Worm (Caenorhabditis elegans) whole organism, mixed stage, embryonic: ENCODE measurements around the gene srh-15.

ENCODE experiments used
- bed-3 ChIP-seq: fragments of 200-800 bp; sonication (Bioruptor generic); optimal IDR thresholded peaks from 3 replicates; lab custom pipeline; 2018; ENCODE audit warnings: mild to moderate bottlenecking, missing genetic modification characterization, moderate library complexity, missing compliant biosample characterization
- blmp-1 ChIP-seq: fragments of 150-350 bp; optimal IDR thresholded peaks from 2 replicates; lab custom pipeline; 2014; ENCODE audit warnings: missing biosample characterization, missing genetic modification characterization
- ceh-39 ChIP-seq: fragments of 150-350 bp; optimal IDR thresholded peaks from 2 replicates; lab custom pipeline; 2014; ENCODE audit warnings: missing biosample characterization, missing genetic modification characterization
- ceh-43 ChIP-seq: fragments of 200-800 bp; sonication (Bioruptor generic); optimal IDR thresholded peaks from 2 replicates; lab custom pipeline; 2018; ENCODE audit warnings: mild to moderate bottlenecking, missing genetic modification characterization, moderate library complexity, missing compliant biosample characterization
- ceh-83 ChIP-seq: fragments of 200-800 bp; sonication (Bioruptor generic); optimal IDR thresholded peaks from 2 replicates; lab custom pipeline; 2018; ENCODE audit warnings: mild to moderate bottlenecking, missing genetic modification characterization, missing compliant biosample characterization
- ces-1 ChIP-seq: fragments of 150-350 bp; optimal IDR thresholded peaks from 2 replicates; lab custom pipeline; 2014; ENCODE audit warnings: missing biosample characterization, missing genetic modification reagents, missing genetic modification characterization
- cnd-1 ChIP-seq: fragments of 200-800 bp; sonication (Bioruptor generic); optimal IDR thresholded peaks from 2 replicates; lab custom pipeline; 2018; ENCODE audit warnings: mild to moderate bottlenecking, missing genetic modification characterization, missing compliant biosample characterization
- elt-1 ChIP-seq: sonication (generic microtip); optimal IDR thresholded peaks from 2 replicates; lab custom pipeline; 2017; ENCODE audit warnings: missing genetic modification characterization, mild to moderate bottlenecking, missing compliant biosample characterization, antibody characterized with exemption, moderate library complexity, borderline replicate concordance; ENCODE audit not compliant: insufficient read depth
- elt-3 ChIP-seq: fragments of 150-350 bp; optimal IDR thresholded peaks from 2 replicates; lab custom pipeline; 2014; ENCODE audit warnings: missing biosample characterization, missing genetic modification characterization
- flh-1 ChIP-seq: fragments of 200-800 bp; sonication (Bioruptor generic); optimal IDR thresholded peaks from 2 replicates; lab custom pipeline; 2018; ENCODE audit warnings: mild to moderate bottlenecking, missing genetic modification characterization, moderate library complexity, missing compliant biosample characterization
- ham-2 ChIP-seq: fragments of 200-800 bp; sonication (Bioruptor generic); optimal IDR thresholded peaks from 2 replicates; lab custom pipeline; 2018; ENCODE audit warnings: mild to moderate bottlenecking, missing genetic modification characterization, missing compliant biosample characterization
- lin-13 ChIP-seq: fragments of 150-350 bp; optimal IDR thresholded peaks from 2 replicates; lab custom pipeline; 2014; ENCODE audit warnings: missing biosample characterization, missing genetic modification characterization
- lin-32 ChIP-seq: fragments of 200-800 bp; sonication (Bioruptor generic); optimal IDR thresholded peaks from 2 replicates; lab custom pipeline; 2018; ENCODE audit warnings: mild to moderate bottlenecking, missing genetic modification characterization, missing compliant biosample characterization
- lsy-2 ChIP-seq: fragments of 150-350 bp; optimal IDR thresholded peaks from 2 replicates; lab custom pipeline; 2014; ENCODE audit warnings: missing biosample characterization, missing genetic modification characterization
- mab-5 ChIP-seq: fragments of 150-350 bp; optimal IDR thresholded peaks from 2 replicates; lab custom pipeline; 2014; ENCODE audit warnings: missing biosample characterization, missing genetic modification characterization
- mep-1 ChIP-seq: fragments of 150-350 bp; optimal IDR thresholded peaks from 2 replicates; lab custom pipeline; 2017; ENCODE audit warnings: missing biosample characterization, missing genetic modification reagents, missing genetic modification characterization, inconsistent platforms
- mls-2 ChIP-seq: sonication (generic microtip); optimal IDR thresholded peaks from 2 replicates; lab custom pipeline; 2016; ENCODE audit warnings: mild to moderate bottlenecking, missing genetic modification characterization, moderate library complexity, missing compliant biosample characterization
- nhr-12 ChIP-seq: fragments of 150-350 bp; optimal IDR thresholded peaks from 2 replicates; lab custom pipeline; 2014; ENCODE audit warnings: missing biosample characterization, missing genetic modification characterization
- nhr-2 ChIP-seq: fragments of 150-350 bp; optimal IDR thresholded peaks from 2 replicates; lab custom pipeline; 2014; ENCODE audit warnings: missing biosample characterization, missing genetic modification characterization
- nhr-237 ChIP-seq: fragments of 150-350 bp; optimal IDR thresholded peaks from 2 replicates; lab custom pipeline; 2014; ENCODE audit warnings: missing biosample characterization, missing genetic modification characterization
- nhr-28 ChIP-seq: fragments of 150-350 bp; optimal IDR thresholded peaks from 2 replicates; lab custom pipeline; 2014; ENCODE audit warnings: missing biosample characterization, missing genetic modification characterization
- nhr-76 ChIP-seq: sonication (generic microtip); optimal IDR thresholded peaks from 2 replicates; lab custom pipeline; 2017; ENCODE audit warnings: missing biosample characterization, missing genetic modification characterization
- pha-4 ChIP-seq: fragments of 150-350 bp; optimal IDR thresholded peaks from 2 replicates; lab custom pipeline; 2018; ENCODE audit warnings: missing biosample characterization, missing genetic modification reagents, missing genetic modification characterization
- sem-2 ChIP-seq: fragments of 200-800 bp; sonication (Bioruptor generic); optimal IDR thresholded peaks from 2 replicates; lab custom pipeline; 2018; ENCODE audit warnings: mild to moderate bottlenecking, missing genetic modification characterization, missing compliant biosample characterization
- snpc-4 ChIP-seq: fragments of 150-350 bp; optimal IDR thresholded peaks from 2 replicates; lab custom pipeline; 2014; ENCODE audit warnings: missing biosample characterization, missing genetic modification characterization
- sptf-1 ChIP-seq: sonication (generic microtip); optimal IDR thresholded peaks from 2 replicates; lab custom pipeline; 2017; ENCODE audit warnings: mild to moderate bottlenecking, missing genetic modification characterization, moderate library complexity, missing compliant biosample characterization
- unc-120 ChIP-seq: sonication (generic microtip); optimal IDR thresholded peaks from 2 replicates; lab custom pipeline; 2017; ENCODE audit warnings: missing genetic modification characterization, missing compliant biosample characterization; ENCODE audit not compliant: poor library complexity, severe bottlenecking
- unc-39 ChIP-seq: fragments of 150-350 bp; optimal IDR thresholded peaks from 2 replicates; lab custom pipeline; 2014; ENCODE audit warnings: missing biosample characterization, missing genetic modification characterization
- unc-62 ChIP-seq: fragments of 150-350 bp; optimal IDR thresholded peaks from 2 replicates; lab custom pipeline; 2014; ENCODE audit warnings: missing biosample characterization, missing genetic modification reagents, missing genetic modification characterization
- zip-8 ChIP-seq: fragments of 150-350 bp; optimal IDR thresholded peaks from 2 replicates; lab custom pipeline; 2014; ENCODE audit warnings: missing biosample characterization, missing genetic modification characterization
- ztf-11 ChIP-seq: fragments of 150-350 bp; optimal IDR thresholded peaks from 2 replicates; lab custom pipeline; 2014; ENCODE audit warnings: missing biosample characterization, missing genetic modification characterization

The srh-15 gene

DNA sequence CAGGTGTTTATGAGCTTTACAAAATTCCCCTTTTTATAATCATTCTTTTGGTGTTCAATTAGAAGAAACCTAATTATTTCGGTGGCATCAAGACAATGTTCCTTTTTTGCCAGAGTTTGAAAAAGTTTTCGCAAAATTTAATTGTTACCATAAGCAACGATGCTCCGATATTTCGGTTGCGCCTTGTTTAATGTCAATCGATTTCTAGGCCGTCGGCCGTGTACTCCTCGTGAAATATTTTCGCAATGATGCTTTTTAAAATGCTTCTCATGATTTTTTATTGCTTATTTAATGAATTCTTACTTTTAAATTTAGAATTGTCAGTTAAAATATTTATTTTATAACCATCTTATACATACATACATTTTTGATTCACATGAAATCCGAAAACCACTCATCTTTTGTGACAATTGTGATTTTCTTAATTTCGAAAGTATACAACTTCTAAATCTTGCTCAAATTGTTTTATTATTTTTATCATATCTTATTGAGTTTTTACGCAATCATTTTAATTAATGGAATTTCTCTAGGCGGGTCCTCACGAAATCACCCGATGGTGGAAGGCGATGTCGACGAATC, 7.6 kb upstream of the srh-15 start, which contains the start of gene C50B6.3:
C50B6.3 (plus strand) TSS at position 529 of the 579 bp plus-strand sequence.
- no peak for TF ChIP-seq nhr-2 (tag; lab: Kevin White, UChicago)
- peak; percentile 25 for TF ChIP-seq lin-13 (tag; lab: Kevin White, UChicago)
- TF ChIP-seq ceh-83: no peak
- peak; percentile 62 for TF ChIP-seq lsy-2
- TF ChIP-seq mep-1 (tag; lab: Kevin White, UChicago): peak; percentile 57
- peak; percentile 17 for TF ChIP-seq pha-4 (tag; lab: Kevin White, UChicago)
- TF ChIP-seq ceh-39 (tag; lab: Kevin White, UChicago): peak; percentile 31
- TF ChIP-seq, all 35 proteins: peak for 5

DNA sequence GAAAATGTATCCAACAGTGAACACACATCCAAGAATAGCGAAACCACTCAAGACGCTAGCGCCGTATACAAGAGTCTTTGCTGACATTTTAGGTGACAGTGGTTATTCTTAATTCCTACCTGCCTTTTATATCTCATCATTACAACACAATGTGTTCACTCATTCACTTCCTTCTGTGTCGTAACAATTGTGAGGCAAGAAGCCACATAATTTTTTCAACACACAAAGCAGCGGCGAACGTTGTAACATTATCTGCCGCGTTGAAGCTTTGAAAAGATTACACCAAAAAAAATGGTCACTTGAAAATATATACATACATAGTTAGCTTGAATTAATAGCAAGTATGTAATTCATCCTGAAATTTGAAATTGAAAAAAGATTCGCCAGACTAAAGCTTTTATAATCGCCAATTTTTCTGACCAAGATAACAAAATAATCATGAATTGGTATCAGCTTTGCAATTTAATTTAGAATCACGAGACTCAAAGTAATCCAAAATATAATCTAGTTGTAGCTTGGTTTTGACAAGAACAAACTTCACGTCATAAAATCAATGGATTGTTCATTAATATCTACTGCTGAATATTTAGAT, 2.8 kb upstream of the srh-15 start, which contains the start of the genes col-161 and srh-18:
col-161 (minus strand) TSS at position 101 of the 592 bp plus-strand sequence.
srh-18 (plus strand) TSS at position 542 of the 592 bp plus-strand sequence.
- TF ChIP-seq ceh-43 (GFP tag; lab: Kevin White, UChicago) (no peak), ztf-11 (tag; lab: Kevin White, UChicago) (no peak), snpc-4 (no peak), lin-32 (GFP tag; lab: Kevin White, UChicago) (no peak), zip-8 (tag; lab: Kevin White, UChicago) (no peak), pha-4 (tag; lab: Kevin White, UChicago) (no peak), flh-1 (no peak), sptf-1 (tag; lab: Kevin White, UChicago) (no peak), ceh-83 (no peak), nhr-12 (tag; lab: Kevin White, UChicago) (no peak), lsy-2 (no peak), bed-3 (no peak), nhr-76 (tag; lab: Kevin White, UChicago) (no peak), unc-120 (no peak), nhr-237 (tag; lab: Kevin White, UChicago) (no peak), ceh-39 (tag; lab: Kevin White, UChicago) (no peak), ces-1 (GFP tag; lab: Kevin White, UChicago) (no peak), elt-3 (no peak), sem-2 (no peak)

DNA sequence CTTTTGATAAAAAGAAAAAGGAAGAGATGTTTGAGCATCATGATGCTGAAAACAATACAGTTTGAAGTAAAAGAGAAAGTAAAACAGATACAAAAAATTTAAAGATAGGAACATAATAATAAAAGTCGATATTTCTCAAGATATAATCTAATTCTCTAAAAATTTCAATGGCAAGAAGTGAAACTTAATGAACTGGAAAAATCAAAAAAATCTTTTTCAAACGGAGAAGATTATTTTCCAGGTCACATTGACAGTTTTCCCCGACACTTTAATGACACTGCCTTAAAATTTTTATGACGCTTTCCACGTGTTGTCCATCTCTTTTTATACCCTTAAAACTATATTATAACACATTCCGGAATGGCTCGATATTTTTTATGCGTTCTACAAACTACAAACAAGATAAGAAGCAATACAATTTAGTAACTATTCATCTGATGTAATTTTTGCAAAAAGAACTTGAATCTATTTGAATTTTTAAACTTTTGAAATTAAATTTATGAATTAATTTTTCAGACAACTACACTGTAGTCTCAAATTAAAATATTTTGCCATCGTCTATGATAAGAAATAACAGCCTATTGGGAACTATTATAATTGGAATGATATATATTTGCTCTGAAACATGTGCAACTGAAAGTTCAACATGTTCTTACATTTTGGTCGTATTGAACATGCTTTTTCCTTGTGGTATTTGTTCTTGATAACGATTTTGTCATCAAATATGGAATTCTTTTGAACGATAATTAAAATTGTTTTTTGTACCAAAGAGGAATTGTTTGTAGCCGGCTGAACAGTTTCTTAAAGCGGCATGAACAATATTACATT, 4.4 kb downstream of the srh-15 start, which contains the start of gene C50B6.7:
C50B6.7 (minus strand) TSS at position 51 of the 828 bp plus-strand sequence.
- TF ChIP-seq pha-4 (tag; lab: Kevin White, UChicago) (no peak), ceh-43 (GFP tag; lab: Kevin White, UChicago) (no peak), unc-62 (GFP tag; lab: Kevin White, UChicago) (no peak), sem-2 (no peak), cnd-1 (tag; lab: Kevin White, UChicago) (no peak), nhr-76 (tag; lab: Kevin White, UChicago) (no peak), nhr-237 (tag; lab: Kevin White, UChicago) (no peak), bed-3 (no peak), elt-1 (tag; lab: Kevin White, UChicago) (no peak), ces-1 (GFP tag; lab: Kevin White, UChicago) (no peak), sptf-1 (tag; lab: Kevin White, UChicago) (no peak), zip-8 (tag; lab: Kevin White, UChicago) (no peak)

DNA sequence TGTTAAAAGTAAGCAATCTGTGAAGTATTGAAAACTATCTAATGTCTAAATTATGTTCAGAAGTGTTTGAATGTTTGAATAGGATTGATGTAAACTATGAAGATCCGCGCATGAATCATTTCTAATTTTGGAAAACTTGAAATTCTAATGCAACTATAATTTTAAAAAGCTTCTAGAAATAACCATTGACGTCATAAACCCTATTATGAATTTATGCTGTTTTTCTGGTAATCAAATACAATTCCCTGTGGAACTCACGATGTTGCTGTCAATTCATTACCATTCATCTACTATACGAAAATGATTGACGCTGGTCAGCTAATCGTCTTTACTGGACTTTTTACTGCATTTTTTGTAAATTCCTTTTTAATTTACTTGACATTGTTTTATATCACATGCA, 6.7 kb downstream of the srh-15 start, which contains the start of gene str-37:
str-37 (plus strand) TSS at position 301 of the 400 bp plus-strand sequence.
- TF ChIP-seq ceh-39 (tag; lab: Kevin White, UChicago) (no peak), nhr-237 (tag; lab: Kevin White, UChicago) (no peak), ces-1 (GFP tag; lab: Kevin White, UChicago) (no peak), snpc-4 (no peak), ceh-83 (no peak)

DNA sequence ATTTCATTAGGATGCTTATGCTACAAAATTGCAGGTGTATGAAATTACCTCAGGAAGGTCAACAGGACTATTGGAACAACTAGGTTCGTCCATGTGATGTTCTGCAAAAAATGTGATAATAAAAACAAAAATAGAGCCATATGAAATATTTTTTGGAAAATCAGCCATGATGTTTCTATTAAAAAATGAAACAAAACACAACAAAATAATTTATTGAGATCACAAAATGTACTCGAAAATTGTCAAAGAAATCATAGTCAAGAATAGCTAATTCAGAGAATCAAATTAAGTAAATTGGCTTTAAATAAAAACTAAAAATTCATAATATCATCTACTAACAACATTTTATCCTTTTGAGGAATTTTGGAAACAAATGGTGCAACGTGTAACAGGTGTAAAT, 10.1 kb downstream of the srh-15 start, which contains the start of gene nhr-129:
nhr-129 (minus strand) TSS at position 101 of the 400 bp plus-strand sequence.
- TF ChIP-seq cnd-1 (tag; lab: Kevin White, UChicago) (no peak), blmp-1 (tag; lab: Kevin White, UChicago) (no peak), unc-62 (GFP tag; lab: Kevin White, UChicago) (no peak), elt-1 (tag; lab: Kevin White, UChicago) (no peak), ham-2 (GFP tag; lab: Kevin White, UChicago) (no peak), mep-1 (tag; lab: Kevin White, UChicago) (no peak), sptf-1 (tag; lab: Kevin White, UChicago) (no peak), unc-39 (tag; lab: Kevin White, UChicago) (no peak), nhr-28 (tag; lab: Kevin White, UChicago) (no peak), mls-2 (no peak), lin-32 (GFP tag; lab: Kevin White, UChicago) (no peak), mab-5 (tag; lab: Kevin White, UChicago) (no peak), flh-1 (no peak), ztf-11 (tag; lab: Kevin White, UChicago) (no peak), unc-120 (no peak), lsy-2 (no peak), zip-8 (tag; lab: Kevin White, UChicago) (no peak), nhr-2 (tag; lab: Kevin White, UChicago) (no peak), ceh-43 (GFP tag; lab: Kevin White, UChicago) (no peak)
- TF ChIP-seq, all 35 proteins: peak for 0
